Worm (Caenorhabditis elegans): Measurements from ENCODE around the gene F55F10.1.
"Not testable (repeated sequence)": the region's sequence is repeated elsewhere in the genome, so short reads cannot be mapped to it uniquely, and the experiment has no call there.

Gene F55F10.1

DNA sequence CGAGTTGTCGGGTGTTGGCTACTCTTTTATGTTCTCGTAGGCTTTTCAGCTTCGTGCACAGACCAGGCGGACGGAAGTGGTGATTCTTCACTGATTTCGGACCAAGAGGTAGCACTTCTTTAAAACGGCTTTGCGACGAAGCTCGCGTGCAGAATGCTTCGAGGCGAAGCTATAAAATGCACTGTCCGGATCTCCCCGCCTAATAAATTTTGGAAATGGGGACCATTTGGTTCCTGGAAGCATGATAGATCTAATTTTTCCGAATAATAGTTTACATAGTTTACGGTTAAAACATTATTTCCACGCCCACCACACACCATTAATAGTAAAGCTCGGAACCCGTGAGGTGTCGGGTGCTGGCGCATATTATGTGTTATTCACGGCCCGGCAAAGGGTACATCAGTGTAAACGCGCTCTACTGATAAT is 13.0 kb upstream of the F55F10.1 start (continued):
- TF ChIP-seq arid-1 (GFP tag; conservative IDR thresholded peaks at IDR 0.05): peak; percentile 16
- no peak for TF ChIP-seq nhr-11 (tag; optimal IDR thresholded peaks at IDR 0.05)
- TF ChIP-seq saeg-2 (GFP tag; IDR thresholded peaks at IDR 0.05): no peak
- no peak for TF ChIP-seq ZK546.5 (tag; optimal IDR thresholded peaks at IDR 0.05)
- TF ChIP-seq nhr-76 (tag; optimal IDR thresholded peaks at IDR 0.05): no peak
- no peak for TF ChIP-seq Y105C5A.15 (GFP tag; IDR thresholded peaks at IDR 0.05)
- peak; percentile 29 for TF ChIP-seq mes-2 (tag; optimal IDR thresholded peaks at IDR 0.05; ENCODE audit: poor library complexity, severe bottlenecking)

- not testable (repeated sequence) for TF ChIP-seq hmg-1.1 (GFP tag; IDR thresholded peaks at IDR 0.05); skn-1 (tag; optimal IDR thresholded peaks at IDR 0.05); zag-1 (tag; optimal IDR thresholded peaks at IDR 0.05)
Measured at ce11 chrIV:4348146-4348545, 12.5 kb upstream of the F55F10.1 start, which contains the start of gene W03B1.5. Gene W03B1.5, plus strand, starts transcription at chrIV:4348446.

ce11 chrIV:4356879-4357278 is 3.8 kb upstream of the F55F10.1 start, which contains the start of gene W03B1.9:
Gene W03B1.9, minus strand, starts transcription at chrIV:4356979.
- no peak for TF ChIP-seq nhr-48 (tag; optimal IDR thresholded peaks at IDR 0.05)
- TF ChIP-seq lin-15B (tag; optimal IDR thresholded peaks at IDR 0.05): no peak
- TF ChIP-seq arid-1 (GFP tag; conservative IDR thresholded peaks at IDR 0.05): no peak
- no peak for TF ChIP-seq nhr-41 (GFP tag; IDR thresholded peaks at IDR 0.05)
- TF ChIP-seq nhr-10 (tag; optimal IDR thresholded peaks at IDR 0.05): no peak
- no peak for TF ChIP-seq nhr-25 (tag; optimal IDR thresholded peaks at IDR 0.05; ENCODE audit: borderline replicate concordance, insufficient read depth)
- TF ChIP-seq cey-2 (tag; optimal IDR thresholded peaks at IDR 0.05; ENCODE audit: borderline replicate concordance, insufficient read depth): no peak
- TF ChIP-seq dmd-8 (GFP tag; IDR thresholded peaks at IDR 0.05): no peak
- no peak for TF ChIP-seq nhr-77 (tag; optimal IDR thresholded peaks at IDR 0.05)
- no peak for TF ChIP-seq ZK337.2 (GFP tag; IDR thresholded peaks at IDR 0.05)
- no peak for TF ChIP-seq ceh-20 (GFP tag; IDR thresholded peaks at IDR 0.05)
- no peak for TF ChIP-seq ZK546.5 (tag; optimal IDR thresholded peaks at IDR 0.05)
- TF ChIP-seq gei-8 (GFP tag; optimal IDR thresholded peaks at IDR 0.05): no peak
- TF ChIP-seq hif-1 (tag; optimal IDR thresholded peaks at IDR 0.05): no peak
- TF ChIP-seq unc-39 (tag; optimal IDR thresholded peaks at IDR 0.05): no peak
- no peak for TF ChIP-seq php-3 (GFP tag; IDR thresholded peaks at IDR 0.05)
- TF ChIP-seq lsy-2 (tag; optimal IDR thresholded peaks at IDR 0.05): no peak
- no peak for TF ChIP-seq ceh-32 (tag; optimal IDR thresholded peaks at IDR 0.05; ENCODE audit: poor library complexity)

DNA sequence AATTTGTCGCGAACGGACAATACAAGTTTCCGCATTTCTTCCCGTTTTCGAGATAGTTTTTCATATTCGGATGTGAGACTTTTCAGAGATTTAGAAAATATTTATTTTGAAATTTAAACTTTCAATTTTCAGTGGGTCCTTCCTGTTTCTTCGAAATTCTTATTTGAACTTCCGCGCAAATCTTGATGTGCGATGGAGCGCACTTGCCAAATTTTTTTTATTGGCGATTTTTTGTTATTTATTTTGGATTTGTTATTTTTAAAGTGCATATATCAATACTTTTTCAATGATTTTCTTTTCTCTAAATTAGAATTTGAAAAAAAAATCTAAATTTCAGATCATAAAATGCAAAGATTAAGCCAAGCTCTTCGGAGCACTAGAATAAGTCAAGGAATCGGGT is 3.3 kb upstream of the F55F10.1 start, which contains the start of gene sars-2:
sars-2 (plus strand) TSS at position 341 of the 400 bp plus-strand sequence.
- peak; percentile 20 for TF ChIP-seq nhr-6 (tag; optimal IDR thresholded peaks at IDR 0.05)
- no peak for TF ChIP-seq cey-2 (tag; optimal IDR thresholded peaks at IDR 0.05; ENCODE audit: borderline replicate concordance, insufficient read depth)
- no peak for TF ChIP-seq ztf-11 (tag; optimal IDR thresholded peaks at IDR 0.05)
- TF ChIP-seq nhr-111 (GFP tag; optimal IDR thresholded peaks at IDR 0.05): no peak
- no peak for TF ChIP-seq snpc-4 (tag; optimal IDR thresholded peaks at IDR 0.05)
- no peak for TF ChIP-seq D1046.2 (GFP tag; IDR thresholded peaks at IDR 0.05)
- no peak for TF ChIP-seq madf-9 (GFP tag; conservative IDR thresholded peaks at IDR 0.05)
- TF ChIP-seq ces-1 (GFP tag; optimal IDR thresholded peaks at IDR 0.05): no peak
- TF ChIP-seq egl-27 (tag; optimal IDR thresholded peaks at IDR 0.05): no peak
- TF ChIP-seq zfp-3 (GFP tag; conservative IDR thresholded peaks at IDR 0.05): no peak
- TF ChIP-seq lim-7 (GFP tag; IDR thresholded peaks at IDR 0.05): no peak
- no peak for TF ChIP-seq nhr-25 (tag; optimal IDR thresholded peaks at IDR 0.05; ENCODE audit: borderline replicate concordance, insufficient read depth)
- TF ChIP-seq lin-13 (GFP tag; optimal IDR thresholded peaks at IDR 0.05): no peak
- TF ChIP-seq mxl-3 (GFP tag; optimal IDR thresholded peaks at IDR 0.05): no peak
- TF ChIP-seq F44E2.7 (GFP tag; IDR thresholded peaks at IDR 0.05): no peak
- no peak for TF ChIP-seq nhr-48 (tag; optimal IDR thresholded peaks at IDR 0.05)
- no peak for TF ChIP-seq dmd-6 (GFP tag; IDR thresholded peaks at IDR 0.05)
- no peak for TF ChIP-seq snpc-1.2 (GFP tag; IDR thresholded peaks at IDR 0.05)
- TF ChIP-seq dpl-1 (GFP tag; optimal IDR thresholded peaks at IDR 0.05): peak; percentile 87
- TF ChIP-seq rbr-2 (tag; optimal IDR thresholded peaks at IDR 0.05): no peak
- TF ChIP-seq lin-1 (GFP tag; IDR thresholded peaks at IDR 0.05): no peak
- peak; percentile 90 for TF ChIP-seq lin-38 (GFP tag; IDR thresholded peaks at IDR 0.05)
- TF ChIP-seq nhr-76 (tag; optimal IDR thresholded peaks at IDR 0.05): no peak
- no peak for TF ChIP-seq pqm-1 (tag; optimal IDR thresholded peaks at IDR 0.05)
- no peak for TF ChIP-seq zip-2 (tag; optimal IDR thresholded peaks at IDR 0.05)
- TF ChIP-seq zag-1 (tag; optimal IDR thresholded peaks at IDR 0.05): no peak

Measured in whole organism, L4 larva.